Worm (Caenorhabditis elegans) whole organism, L1 larva: Measurements from ENCODE around the gene F15A8.1.

ENCODE experiments used
- C34B4.2 ChIP-seq: sonication (generic microtip); optimal IDR thresholded peaks from 2 replicates; lab custom pipeline; 2017; ENCODE audit warnings: mild to moderate bottlenecking, missing genetic modification characterization, missing compliant biosample characterization
- Y116A8C.19 ChIP-seq: sonication (generic microtip); optimal IDR thresholded peaks from 2 replicates; lab custom pipeline; 2016; ENCODE audit warnings: missing compliant biosample characterization, missing genetic modification characterization, borderline replicate concordance
- aly-2 ChIP-seq: fragments of 150-350 bp; optimal IDR thresholded peaks from 2 replicates; lab custom pipeline; 2014; ENCODE audit warnings: missing biosample characterization, missing genetic modification characterization
- ceh-82 ChIP-seq, 3 experiments: fragments of 150-350 bp in 1 of 3; sonication (generic microtip) in 2 of 3; optimal IDR thresholded peaks; 2 replicates each; lab custom pipeline; 2014 to 2017; ENCODE audit warnings: missing biosample characterization in 3 of 3, missing genetic modification characterization in 3 of 3
- ceh-90 ChIP-seq: sonication (generic microtip); optimal IDR thresholded peaks from 2 replicates; lab custom pipeline; 2016; ENCODE audit warnings: missing genetic modification characterization, missing compliant biosample characterization
- ces-1 ChIP-seq: fragments of 150-350 bp; optimal IDR thresholded peaks from 2 replicates; lab custom pipeline; 2014; ENCODE audit warnings: missing biosample characterization, missing genetic modification reagents, missing genetic modification characterization
- dpl-1 ChIP-seq, 3 experiments: fragments of 150-350 bp in 2 of 3; sonication (generic microtip) in 1 of 3; optimal IDR thresholded peaks; 2 replicates each; lab custom pipeline; 2014 to 2017; ENCODE audit warnings: missing biosample characterization in 3 of 3, missing genetic modification characterization in 3 of 3, missing genetic modification reagents in 3 of 3
- efl-3 ChIP-seq: fragments of 200-800 bp; sonication (Bioruptor generic); optimal IDR thresholded peaks from 2 replicates; lab custom pipeline; 2018; ENCODE audit warnings: mild to moderate bottlenecking, missing genetic modification characterization, missing compliant biosample characterization
- egl-27 ChIP-seq, 2 experiments: fragments of 150-350 bp in 1 of 2; sonication (generic microtip); optimal IDR thresholded peaks; 3 replicates each; lab custom pipeline; 2017 to 2018; ENCODE audit warnings: missing biosample characterization in 2 of 2, missing genetic modification characterization in 2 of 2, missing genetic modification reagents in 2 of 2
- elt-3 ChIP-seq, 6 experiments: fragments of 150-350 bp in 1 of 6; sonication (generic microtip); optimal IDR thresholded peaks; 2 replicates each; lab custom pipeline; 2017 to 2018; ENCODE audit warnings: missing biosample characterization in 6 of 6, missing genetic modification characterization in 6 of 6, inconsistent platforms in 1 of 6
- ets-5 ChIP-seq: fragments of 200-800 bp; sonication (Bioruptor generic); IDR thresholded peaks from 2 replicates; pipeline ENCODE4 v1.3.6; 2022; ENCODE audit warnings: missing genetic modification characterization, missing compliant biosample characterization
- fkh-10 ChIP-seq: sonication (generic microtip); optimal IDR thresholded peaks from 2 replicates; lab custom pipeline; 2017; ENCODE audit warnings: missing biosample characterization, missing genetic modification reagents, missing genetic modification characterization
- fkh-4 ChIP-seq: sonication (generic microtip); optimal IDR thresholded peaks from 2 replicates; lab custom pipeline; 2016; ENCODE audit warnings: missing compliant biosample characterization, missing genetic modification characterization, borderline replicate concordance
- fkh-8 ChIP-seq: sonication (generic microtip); optimal IDR thresholded peaks from 2 replicates; lab custom pipeline; 2016; ENCODE audit warnings: mild to moderate bottlenecking, missing genetic modification characterization, missing compliant biosample characterization
- fos-1 ChIP-seq: fragments of 150-350 bp; optimal IDR thresholded peaks from 2 replicates; lab custom pipeline; 2014; ENCODE audit warnings: missing biosample characterization, missing genetic modification characterization
- hlh-17 ChIP-seq: fragments of 200-800 bp; sonication (Bioruptor generic); optimal IDR thresholded peaks from 2 replicates; lab custom pipeline; 2018; ENCODE audit warnings: missing genetic modification characterization, mild to moderate bottlenecking, missing compliant biosample characterization, moderate library complexity, borderline replicate concordance
- hlh-4 ChIP-seq: sonication (generic microtip); optimal IDR thresholded peaks from 2 replicates; lab custom pipeline; 2016; ENCODE audit warnings: mild to moderate bottlenecking, missing genetic modification characterization, missing compliant biosample characterization
- hpl-2 ChIP-seq: fragments of 150-350 bp; optimal IDR thresholded peaks from 2 replicates; lab custom pipeline; 2014; ENCODE audit warnings: missing biosample characterization, missing genetic modification reagents, missing genetic modification characterization
- irx-1 ChIP-seq: sonication (generic microtip); optimal IDR thresholded peaks from 2 replicates; lab custom pipeline; 2016; ENCODE audit warnings: missing genetic modification characterization, missing compliant biosample characterization
- isw-1 ChIP-seq: fragments of 200-800 bp; sonication (Bioruptor generic); IDR thresholded peaks from 2 replicates; pipeline ENCODE4 v1.3.6; 2022; ENCODE audit warnings: missing genetic modification characterization, missing compliant biosample characterization
- lin-14 ChIP-seq: fragments of 200-800 bp; sonication (Bioruptor generic); optimal IDR thresholded peaks from 2 replicates; lab custom pipeline; 2018; ENCODE audit warnings: mild to moderate bottlenecking, missing genetic modification characterization, moderate library complexity, missing compliant biosample characterization
- lin-15B ChIP-seq: fragments of 150-350 bp; sonication (generic microtip); optimal IDR thresholded peaks from 3 replicates; lab custom pipeline; 2014; ENCODE audit warnings: missing biosample characterization, missing genetic modification characterization
- lin-35 ChIP-seq, 2 experiments: fragments of 150-350 bp; optimal IDR thresholded peaks; 2 replicates each; lab custom pipeline; 2014; ENCODE audit warnings: missing biosample characterization in 2 of 2, missing genetic modification characterization in 2 of 2, missing genetic modification reagents in 2 of 2
- lir-3 ChIP-seq: sonication (generic microtip); optimal IDR thresholded peaks from 2 replicates; lab custom pipeline; 2016; ENCODE audit warnings: mild to moderate bottlenecking, missing genetic modification characterization, moderate library complexity, missing compliant biosample characterization; ENCODE audit not compliant: poor library complexity
- lsy-2 ChIP-seq, 2 experiments: fragments of 150-350 bp; optimal IDR thresholded peaks; 2 replicates each; lab custom pipeline; 2014; ENCODE audit warnings: missing biosample characterization in 2 of 2, missing genetic modification characterization in 2 of 2
- mab-9 ChIP-seq: fragments of 200-800 bp; sonication (Bioruptor generic); IDR thresholded peaks from 2 replicates; pipeline ENCODE4 v1.3.6; 2022; ENCODE audit warnings: missing genetic modification reagents, missing genetic modification characterization, missing compliant biosample characterization
- nhr-11 ChIP-seq: fragments of 150-350 bp; optimal IDR thresholded peaks from 2 replicates; lab custom pipeline; 2014; ENCODE audit warnings: missing biosample characterization, missing genetic modification characterization
- nhr-12 ChIP-seq: sonication (generic microtip); optimal IDR thresholded peaks from 2 replicates; lab custom pipeline; 2017; ENCODE audit warnings: missing biosample characterization, missing genetic modification characterization
- nhr-19 ChIP-seq: fragments of 200-800 bp; sonication (Bioruptor generic); conservative IDR thresholded peaks from 2 replicates; pipeline ENCODE4 v1.3.6; 2022; ENCODE audit warnings: missing genetic modification characterization, missing compliant biosample characterization
- nhr-20 ChIP-seq: sonication (generic microtip); optimal IDR thresholded peaks from 2 replicates; lab custom pipeline; 2016; ENCODE audit warnings: mild to moderate bottlenecking, missing genetic modification characterization, missing compliant biosample characterization
- nhr-237 ChIP-seq: fragments of 150-350 bp; optimal IDR thresholded peaks from 2 replicates; lab custom pipeline; 2014; ENCODE audit warnings: missing biosample characterization, missing genetic modification characterization
- nhr-71 ChIP-seq: sonication (generic microtip); optimal IDR thresholded peaks from 2 replicates; lab custom pipeline; 2016; ENCODE audit warnings: mild to moderate bottlenecking, missing genetic modification characterization, moderate library complexity, missing compliant biosample characterization
- nhr-84 ChIP-seq: sonication (generic microtip); optimal IDR thresholded peaks from 2 replicates; lab custom pipeline; 2017; ENCODE audit warnings: missing biosample characterization, missing genetic modification characterization
- pax-3 ChIP-seq: fragments of 200-800 bp; sonication (Bioruptor generic); optimal IDR thresholded peaks from 2 replicates; lab custom pipeline; 2018; ENCODE audit warnings: mild to moderate bottlenecking, missing genetic modification characterization, moderate library complexity, missing compliant biosample characterization
- snu-23 ChIP-seq: sonication (generic microtip); optimal IDR thresholded peaks from 2 replicates; lab custom pipeline; 2016; ENCODE audit warnings: missing genetic modification characterization, missing compliant biosample characterization
- sox-4 ChIP-seq: sonication (generic microtip); optimal IDR thresholded peaks from 2 replicates; lab custom pipeline; 2016; ENCODE audit warnings: missing genetic modification characterization, missing compliant biosample characterization
- sptf-1 ChIP-seq: fragments of 150-350 bp; optimal IDR thresholded peaks from 2 replicates; lab custom pipeline; 2014; ENCODE audit warnings: missing biosample characterization, missing genetic modification characterization
- sup-37 ChIP-seq: fragments of 200-800 bp; sonication (Bioruptor generic); optimal IDR thresholded peaks from 2 replicates; lab custom pipeline; 2018; ENCODE audit warnings: mild to moderate bottlenecking, missing genetic modification characterization, missing compliant biosample characterization
- swsn-7 ChIP-seq: sonication (generic microtip); optimal IDR thresholded peaks from 2 replicates; lab custom pipeline; 2016; ENCODE audit warnings: missing genetic modification characterization, missing compliant biosample characterization
- tbx-2 ChIP-seq: sonication (generic microtip); optimal IDR thresholded peaks from 2 replicates; lab custom pipeline; 2016; ENCODE audit warnings: missing genetic modification characterization, missing compliant biosample characterization
- unc-130 ChIP-seq: fragments of 150-350 bp; optimal IDR thresholded peaks from 2 replicates; lab custom pipeline; 2017; ENCODE audit warnings: missing biosample characterization, missing genetic modification characterization, inconsistent platforms
- unc-30 ChIP-seq: sonication (generic microtip); optimal IDR thresholded peaks from 2 replicates; lab custom pipeline; 2017; ENCODE audit warnings: missing biosample characterization, missing genetic modification characterization
- xbp-1 ChIP-seq: sonication (generic microtip); optimal IDR thresholded peaks from 2 replicates; lab custom pipeline; 2016; ENCODE audit warnings: missing genetic modification characterization, missing compliant biosample characterization
- zag-1 ChIP-seq: fragments of 150-350 bp; optimal IDR thresholded peaks from 2 replicates; lab custom pipeline; 2014; ENCODE audit warnings: missing biosample characterization, missing genetic modification characterization
- ztf-11 ChIP-seq, 2 experiments: sonication (generic microtip); optimal IDR thresholded peaks; 2 replicates each; lab custom pipeline; 2016 to 2017; ENCODE audit warnings: missing genetic modification characterization in 2 of 2, missing biosample characterization in 1 of 2, missing compliant biosample characterization in 1 of 2

F15A8.1 gene

DNA sequence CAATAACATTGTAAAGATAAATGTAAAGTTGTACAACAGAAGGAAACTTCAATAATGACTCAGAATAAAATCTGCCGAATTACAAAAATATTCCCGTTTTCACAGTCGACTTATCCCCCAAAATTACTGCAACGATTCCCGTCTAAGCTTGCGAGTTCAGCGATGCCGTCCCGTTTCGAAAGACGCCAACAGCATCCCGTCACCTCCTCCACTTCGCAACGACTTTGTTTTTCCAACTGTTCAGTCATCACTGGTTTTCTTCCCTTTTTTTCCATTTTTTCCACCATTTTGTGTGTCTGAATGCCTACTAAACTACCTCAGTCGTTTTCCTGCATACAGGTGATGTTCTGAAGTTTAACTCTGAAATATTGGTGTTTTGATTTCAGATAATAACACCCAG is at the start of gene F15A8.1:
Gene F15A8.1 (plus strand): TSS at position 301 of the 400 bp plus-strand sequence.
- TF ChIP-seq mab-9 (GFP tag; lab: Robert Waterston, UW) (no peak), nhr-11 (tag; lab: Kevin White, UChicago) (no peak), nhr-20 (tag; lab: Kevin White, UChicago) (no peak), sup-37 (GFP tag; lab: Kevin White, UChicago) (no peak), aly-2 (tag; lab: Kevin White, UChicago) (no peak), nhr-12 (tag; lab: Kevin White, UChicago) (no peak), lin-15B (tag; lab: Kevin White, UChicago) (no peak), snu-23 (GFP tag; lab: Kevin White, UChicago) (no peak), ceh-82 (tag; optimal IDR thresholded peaks at IDR 0.05; lab: Kevin White, UChicago) (no peak), nhr-19 (no peak), irx-1 (no peak), zag-1 (no peak)

DNA sequence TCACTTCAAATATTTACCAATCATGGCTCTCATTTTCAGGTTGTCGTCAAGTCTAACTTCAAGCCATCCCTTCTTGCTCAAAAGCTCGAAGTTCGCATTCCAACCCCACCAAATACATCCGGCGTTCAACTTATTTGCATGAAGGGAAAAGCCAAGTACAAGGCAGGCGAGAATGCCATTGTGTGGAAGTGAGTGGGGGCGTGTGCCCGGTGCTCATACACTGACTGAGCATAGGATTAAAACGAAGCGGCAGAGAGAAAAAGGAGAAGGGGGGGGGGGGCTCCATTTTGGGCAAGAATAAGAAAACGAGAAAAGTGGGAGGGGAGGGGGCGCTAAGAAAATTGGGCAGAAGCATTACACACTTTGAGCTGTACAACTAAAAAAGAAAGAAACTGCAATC is 49.1 kb upstream of the F15A8.1 start:
- no peak for TF ChIP-seq unc-130 (tag; lab: Kevin White, UChicago)
- peak; percentile 63 for TF ChIP-seq lin-14 (GFP tag; lab: Kevin White, UChicago)
- TF ChIP-seq C34B4.2: no peak
- TF ChIP-seq elt-3 (tag; optimal IDR thresholded peaks at IDR 0.05; lab: Kevin White, UChicago): no peak
- no peak for TF ChIP-seq egl-27 (tag; optimal IDR thresholded peaks at IDR 0.05; lab: Kevin White, UChicago)
- TF ChIP-seq ceh-82 (tag; optimal IDR thresholded peaks at IDR 0.05; lab: Kevin White, UChicago): peak in 1 of 3 experiments; percentile 2

ce11 chrX:4395073-4395850 is 45.5 kb upstream of the F15A8.1 start:
- TF ChIP-seq nhr-19: peak; percentile 74
- TF ChIP-seq elt-3 (tag; optimal IDR thresholded peaks at IDR 0.05; lab: Kevin White, UChicago): peak in 3 of 6 experiments; percentile 34 to 73 (median 63)
- TF ChIP-seq fos-1 (tag; lab: Kevin White, UChicago): peak; percentile 46
- peak; percentile 51 to 68 for TF ChIP-seq lsy-2 (tag; optimal IDR thresholded peaks at IDR 0.05; lab: Kevin White, UChicago)
- peak; percentile 74 for TF ChIP-seq lin-14 (GFP tag; lab: Kevin White, UChicago)
- peak in 1 of 2 experiments; percentile 53 for TF ChIP-seq ztf-11 (tag; optimal IDR thresholded peaks at IDR 0.05; lab: Kevin White, UChicago)
- TF ChIP-seq hlh-4 (tag; lab: Kevin White, UChicago): no peak
- peak; percentile 29 for TF ChIP-seq sup-37 (GFP tag; lab: Kevin White, UChicago)
- TF ChIP-seq efl-3 (GFP tag; lab: Kevin White, UChicago): peak; percentile 53
- peak; percentile 76 for TF ChIP-seq tbx-2 (tag; lab: Kevin White, UChicago)
- TF ChIP-seq fkh-8 (tag; lab: Kevin White, UChicago): no peak
- peak; percentile 27 to 80 for TF ChIP-seq lin-35 (GFP tag; optimal IDR thresholded peaks at IDR 0.05; lab: Kevin White, UChicago)
- TF ChIP-seq unc-130 (tag; lab: Kevin White, UChicago): peak; percentile 7
- TF ChIP-seq nhr-20 (tag; lab: Kevin White, UChicago): peak; percentile 80
- TF ChIP-seq ceh-90: no peak
- peak; percentile 6 for TF ChIP-seq fkh-4 (tag; lab: Kevin White, UChicago)
- TF ChIP-seq xbp-1 (tag; lab: Kevin White, UChicago): peak; percentile 67
- no peak for TF ChIP-seq Y116A8C.19
- no peak for TF ChIP-seq hlh-17 (GFP tag; lab: Kevin White, UChicago)
- peak in 2 of 3 experiments; percentile 1 to 9 for TF ChIP-seq dpl-1 (GFP tag; optimal IDR thresholded peaks at IDR 0.05; lab: Kevin White, UChicago)
- TF ChIP-seq unc-30: no peak
- TF ChIP-seq swsn-7 (tag; lab: Kevin White, UChicago): peak; percentile 68
- TF ChIP-seq hpl-2 (GFP tag; lab: Kevin White, UChicago): peak; percentile 66
- no peak for TF ChIP-seq lin-15B (tag; lab: Kevin White, UChicago)
- TF ChIP-seq mab-9 (GFP tag; lab: Robert Waterston, UW): no peak
- TF ChIP-seq nhr-84 (tag; lab: Kevin White, UChicago): no peak
- peak; percentile 2 for TF ChIP-seq pax-3 (tag; lab: Kevin White, UChicago)
- TF ChIP-seq ces-1 (GFP tag; lab: Kevin White, UChicago): no peak
- TF ChIP-seq fkh-10 (GFP tag; lab: Kevin White, UChicago): no peak
- TF ChIP-seq nhr-237 (tag; lab: Kevin White, UChicago): peak; percentile 40
- peak; percentile 92 for TF ChIP-seq snu-23 (GFP tag; lab: Kevin White, UChicago)
- TF ChIP-seq nhr-71 (tag; lab: Kevin White, UChicago): peak; percentile 74
- peak; percentile 14 for TF ChIP-seq isw-1 (GFP tag; lab: Robert Waterston, UW)
- TF ChIP-seq ets-5 (GFP tag; lab: Robert Waterston, UW): no peak
- TF ChIP-seq sox-4 (tag; lab: Kevin White, UChicago): no peak
- TF ChIP-seq lir-3 (tag; lab: Kevin White, UChicago): peak; percentile 37
- TF ChIP-seq sptf-1: no peak
- TF ChIP-seq nhr-11 (tag; lab: Kevin White, UChicago): no peak
